Worm (Caenorhabditis elegans) whole organism, early embryonic: Measurements from ENCODE around the gene msp-36.

ENCODE experiments used
- ama-1 ChIP-seq: fragments of 150-350 bp; optimal IDR thresholded peaks from 2 replicates; lab custom pipeline; 2014
- ceh-13 ChIP-seq: fragments of 200-800 bp; sonication (Bioruptor generic); optimal IDR thresholded peaks from 2 replicates; lab custom pipeline; 2018; ENCODE audit warnings: mild to moderate bottlenecking, missing genetic modification characterization, missing compliant biosample characterization
- hmbx-1 ChIP-seq: sonication (generic microtip); optimal IDR thresholded peaks from 2 replicates; lab custom pipeline; 2016; ENCODE audit warnings: mild to moderate bottlenecking, missing genetic modification characterization, missing compliant biosample characterization
- hmg-4 ChIP-seq: fragments of 200-800 bp; sonication (Bioruptor generic); optimal IDR thresholded peaks from 2 replicates; lab custom pipeline; 2018; ENCODE audit warnings: mild to moderate bottlenecking, missing genetic modification characterization, missing compliant biosample characterization
- hnd-1 ChIP-seq: sonication (generic microtip); optimal IDR thresholded peaks from 2 replicates; lab custom pipeline; 2016; ENCODE audit warnings: missing genetic modification characterization, missing compliant biosample characterization

- TF ChIP-seq hmg-4 (GFP tag; lab: Kevin White, UChicago) (no peak), ceh-13 (no peak), hmbx-1 (tag; lab: Kevin White, UChicago) (no peak), hnd-1 (tag; lab: Kevin White, UChicago) (no peak), ama-1 (lab: Kevin White, UChicago) (no peak)
Measured at ce11 chrIV:10080816-10081215, 14.4 kb upstream of the msp-36 start, which contains the start of gene W01B6.6.
